Worm (Caenorhabditis elegans): ENCODE measurements around the gene cls-1.

ce11 chrIII:7530108-7530507 lies 22.1 kb downstream of the cls-1 start:
- TF ChIP-seq nhr-25 (tag; optimal IDR thresholded peaks at IDR 0.05) (no peak), blmp-1 (tag; optimal IDR thresholded peaks at IDR 0.05; ENCODE audit: insufficient read depth) (no peak), egl-27 (tag; optimal IDR thresholded peaks at IDR 0.05) (no peak)
